Worm (Caenorhabditis elegans): ENCODE data around the gene C55C3.73.

ce11 chrIV:5752704-5753103 is 49.5 kb upstream of the C55C3.73 start:
- TF ChIP-seq elt-3 (tag; optimal IDR thresholded peaks at IDR 0.05) (no peak), unc-62 (GFP tag; optimal IDR thresholded peaks at IDR 0.05) (no peak), unc-55 (GFP tag; optimal IDR thresholded peaks at IDR 0.05) (no peak), blmp-1 (tag; optimal IDR thresholded peaks at IDR 0.05; ENCODE audit: insufficient read depth) (no peak), mab-5 (tag; optimal IDR thresholded peaks at IDR 0.05) (no peak), nhr-77 (tag; optimal IDR thresholded peaks at IDR 0.05) (no peak), zag-1 (tag; optimal IDR thresholded peaks at IDR 0.05) (no peak), fos-1 (tag; optimal IDR thresholded peaks at IDR 0.05) (no peak)

Data from whole organism, L2 larva.